Fruit fly (Drosophila melanogaster) whole organism, embryonic: ENCODE results near the gene Jarid2.
A peak's percentile ranks its signal among the peaks of the same experiment; 100 is the strongest.

Source experiments
- Adf1 ChIP-seq: fragments of 200-800 bp; sonication (Bioruptor generic); IDR thresholded peaks from 2 replicates; pipeline ENCODE4 v1.3.6; 2022; ENCODE audit warnings: missing biosample characterization, missing genetic modification characterization
- BEAF-32 ChIP-seq: fragments of 200-800 bp; sonication (Bioruptor generic); optimal IDR thresholded peaks from 3 replicates; lab custom pipeline; 2017; ENCODE audit warnings: missing biosample characterization, missing genetic modification characterization, mild to moderate bottlenecking, moderate library complexity, missing genetic modification reagents
- CG12744 ChIP-seq: fragments of 200-800 bp; sonication (Bioruptor generic); optimal IDR thresholded peaks from 2 replicates; lab custom pipeline; 2016; ENCODE audit warnings: missing biosample characterization, missing genetic modification characterization
- CG17568 ChIP-seq: fragments of 200-800 bp; sonication (Bioruptor generic); optimal IDR thresholded peaks from 2 replicates; lab custom pipeline; 2018; ENCODE audit warnings: missing biosample characterization, mild to moderate bottlenecking, missing genetic modification characterization, moderate library complexity
- CG17612 ChIP-seq: fragments of 200-800 bp; sonication (Bioruptor generic); IDR thresholded peaks from 2 replicates; pipeline ENCODE4 v1.3.6; 2022; ENCODE audit warnings: missing biosample characterization, missing genetic modification characterization
- CG17802 ChIP-seq: fragments of 200-800 bp; sonication (Bioruptor generic); optimal IDR thresholded peaks from 2 replicates; lab custom pipeline; 2018; ENCODE audit warnings: missing biosample characterization, mild to moderate bottlenecking, missing genetic modification characterization, moderate library complexity
- CG18599 ChIP-seq: fragments of 200-800 bp; sonication (Bioruptor generic); optimal IDR thresholded peaks from 3 replicates; lab custom pipeline; 2017; ENCODE audit warnings: missing biosample characterization, missing genetic modification characterization, mild to moderate bottlenecking, moderate library complexity, missing genetic modification reagents
- CG2889 ChIP-seq: fragments of 200-800 bp; sonication (Bioruptor generic); IDR thresholded peaks from 3 replicates; pipeline ENCODE4 v1.3.6; 2022; ENCODE audit warnings: missing biosample characterization, missing genetic modification characterization
- CG30403 ChIP-seq: fragments of 200-800 bp; sonication (Bioruptor generic); optimal IDR thresholded peaks from 3 replicates; lab custom pipeline; 2016; ENCODE audit warnings: missing biosample characterization, missing genetic modification characterization
- CG31365 ChIP-seq: fragments of 200-800 bp; sonication (Bioruptor generic); optimal IDR thresholded peaks from 2 replicates; lab custom pipeline; 2018; ENCODE audit warnings: missing biosample characterization, mild to moderate bottlenecking, missing genetic modification characterization
- CG3163 ChIP-seq: fragments of 200-800 bp; sonication (Bioruptor generic); optimal IDR thresholded peaks from 3 replicates; lab custom pipeline; 2016; ENCODE audit warnings: missing biosample characterization, missing genetic modification characterization
- CG32772 ChIP-seq: fragments of 200-800 bp; sonication (Bioruptor generic); IDR thresholded peaks from 2 replicates; pipeline ENCODE4 v1.3.6; 2022; ENCODE audit warnings: missing biosample characterization, missing genetic modification characterization
- CG34376 ChIP-seq: fragments of 200-800 bp; sonication (Bioruptor generic); optimal IDR thresholded peaks from 2 replicates; lab custom pipeline; 2018; ENCODE audit warnings: missing biosample characterization, mild to moderate bottlenecking, missing genetic modification characterization
- CG4707 ChIP-seq: fragments of 200-800 bp; sonication (Bioruptor generic); optimal IDR thresholded peaks from 2 replicates; lab custom pipeline; 2018; ENCODE audit warnings: missing biosample characterization, mild to moderate bottlenecking, missing genetic modification characterization, moderate library complexity
- CG4854 ChIP-seq: fragments of 200-800 bp; sonication (Bioruptor generic); optimal IDR thresholded peaks from 2 replicates; lab custom pipeline; 2016; ENCODE audit warnings: missing biosample characterization, missing genetic modification characterization, inconsistent platforms
- CG6254 ChIP-seq: fragments of 200-800 bp; sonication (Bioruptor generic); optimal IDR thresholded peaks from 3 replicates; lab custom pipeline; 2017; ENCODE audit warnings: mild to moderate bottlenecking, missing biosample characterization, missing genetic modification reagents, missing genetic modification characterization
- CG7928 ChIP-seq: fragments of 200-800 bp; sonication (Bioruptor generic); optimal IDR thresholded peaks from 2 replicates; lab custom pipeline; 2017; ENCODE audit warnings: missing biosample characterization, mild to moderate bottlenecking, missing genetic modification characterization
- CG7963 ChIP-seq: fragments of 200-800 bp; sonication (Bioruptor generic); IDR thresholded peaks from 3 replicates; pipeline ENCODE4 v1.3.6; 2022; ENCODE audit warnings: missing biosample characterization, missing genetic modification characterization; ENCODE audit not compliant: partially characterized antibody
- CG7987 ChIP-seq: fragments of 200-800 bp; sonication (Bioruptor generic); optimal IDR thresholded peaks from 2 replicates; lab custom pipeline; 2018; ENCODE audit warnings: missing biosample characterization, mild to moderate bottlenecking, missing genetic modification characterization, moderate library complexity
- Chrac-16 ChIP-seq: fragments of 200-800 bp; sonication (Bioruptor generic); optimal IDR thresholded peaks from 3 replicates; lab custom pipeline; 2016; ENCODE audit warnings: missing biosample characterization, missing genetic modification characterization
- Dek ChIP-seq: fragments of 200-800 bp; sonication (Bioruptor generic); optimal IDR thresholded peaks from 3 replicates; lab custom pipeline; 2019; ENCODE audit warnings: missing biosample characterization, mild to moderate bottlenecking, missing genetic modification characterization, moderate library complexity
- Doc3 ChIP-seq: fragments of 200-800 bp; sonication (Bioruptor generic); IDR thresholded peaks from 3 replicates; pipeline ENCODE4 v1.3.6; 2022; ENCODE audit warnings: missing biosample characterization, missing genetic modification characterization; ENCODE audit not compliant: partially characterized antibody
- H2.0 ChIP-seq: fragments of 200-800 bp; sonication (Bioruptor generic); IDR thresholded peaks from 2 replicates; pipeline ENCODE4 v1.3.6; 2022; ENCODE audit warnings: missing biosample characterization, missing genetic modification characterization
- Rx ChIP-seq: fragments of 200-800 bp; sonication (Bioruptor generic); IDR thresholded peaks from 2 replicates; pipeline ENCODE4 v1.3.6; 2022; ENCODE audit warnings: missing biosample characterization, missing genetic modification characterization
- Scr ChIP-seq: fragments of 200-800 bp; sonication (Bioruptor generic); IDR thresholded peaks from 2 replicates; pipeline ENCODE4 v1.3.6; 2022; ENCODE audit warnings: missing biosample characterization, missing genetic modification characterization; ENCODE audit not compliant: partially characterized antibody
- Sox100B ChIP-seq: fragments of 200-800 bp; sonication (Bioruptor generic); optimal IDR thresholded peaks from 3 replicates; lab custom pipeline; 2018; ENCODE audit warnings: missing biosample characterization, mild to moderate bottlenecking, missing genetic modification characterization
- abd-A ChIP-seq: fragments of 200-800 bp; sonication (Bioruptor generic); optimal IDR thresholded peaks from 3 replicates; lab custom pipeline; 2019; ENCODE audit warnings: missing biosample characterization, mild to moderate bottlenecking, missing genetic modification characterization, moderate library complexity
- al ChIP-seq: fragments of 200-800 bp; sonication (Bioruptor generic); IDR thresholded peaks from 2 replicates; pipeline ENCODE4 v1.3.6; 2022; ENCODE audit warnings: missing biosample characterization, missing genetic modification characterization
- ato ChIP-seq: fragments of 200-800 bp; sonication (Bioruptor generic); IDR thresholded peaks from 2 replicates; pipeline ENCODE4 v1.3.6; 2022; ENCODE audit warnings: missing biosample characterization, missing genetic modification characterization; ENCODE audit not compliant: partially characterized antibody
- bbx ChIP-seq: fragments of 200-800 bp; sonication (Bioruptor generic); IDR thresholded peaks from 2 replicates; pipeline ENCODE4 v1.3.6; 2022; ENCODE audit warnings: missing biosample characterization, missing genetic modification characterization; ENCODE audit not compliant: partially characterized antibody
- br ChIP-seq: fragments of >200 bp; optimal IDR thresholded peaks from 2 replicates; lab custom pipeline; 2017
- btn ChIP-seq: fragments of 200-800 bp; sonication (Bioruptor generic); optimal IDR thresholded peaks from 2 replicates; lab custom pipeline; 2016; ENCODE audit warnings: missing biosample characterization, missing genetic modification characterization
- cas ChIP-seq: fragments of 200-800 bp; sonication (Bioruptor generic); IDR thresholded peaks from 2 replicates; pipeline ENCODE4 v1.3.6; 2022; ENCODE audit warnings: missing biosample characterization, missing genetic modification characterization
- caup ChIP-seq: fragments of 200-800 bp; sonication (Bioruptor generic); optimal IDR thresholded peaks from 3 replicates; lab custom pipeline; 2017; ENCODE audit warnings: missing biosample characterization, mild to moderate bottlenecking, missing genetic modification characterization, moderate library complexity; ENCODE audit not compliant: severe bottlenecking
- dimm ChIP-seq: fragments of 200-800 bp; sonication (Bioruptor generic); IDR thresholded peaks from 2 replicates; pipeline ENCODE4 v1.3.6; 2022; ENCODE audit warnings: missing biosample characterization, missing genetic modification characterization
- dmrt11E ChIP-seq: fragments of 200-800 bp; sonication (Bioruptor generic); optimal IDR thresholded peaks from 3 replicates; lab custom pipeline; 2018; ENCODE audit warnings: missing biosample characterization, mild to moderate bottlenecking, missing genetic modification characterization, moderate library complexity
- en ChIP-seq: fragments of 200-800 bp; sonication (Bioruptor generic); optimal IDR thresholded peaks from 2 replicates; lab custom pipeline; 2016; ENCODE audit warnings: missing biosample characterization, missing genetic modification characterization
- ftz-f1 ChIP-seq: fragments of 200-800 bp; sonication (Bioruptor generic); optimal IDR thresholded peaks from 2 replicates; lab custom pipeline; 2016; ENCODE audit warnings: missing biosample characterization, missing genetic modification characterization
- fu2 ChIP-seq: fragments of 200-800 bp; sonication (Bioruptor generic); optimal IDR thresholded peaks from 2 replicates; lab custom pipeline; 2016; ENCODE audit warnings: missing biosample characterization, missing genetic modification characterization
- nmo ChIP-seq: fragments of 200-800 bp; sonication (Bioruptor generic); optimal IDR thresholded peaks from 2 replicates; lab custom pipeline; 2018; ENCODE audit warnings: missing biosample characterization, mild to moderate bottlenecking, missing genetic modification characterization, moderate library complexity
- odd ChIP-seq: fragments of 200-800 bp; sonication (Bioruptor generic); optimal IDR thresholded peaks from 2 replicates; lab custom pipeline; 2017; ENCODE audit warnings: missing biosample characterization, mild to moderate bottlenecking, missing genetic modification characterization
- otp ChIP-seq: fragments of 200-800 bp; sonication (Bioruptor generic); IDR thresholded peaks from 3 replicates; pipeline ENCODE4, ENCODE4 v1.3.6; 2022; ENCODE audit warnings: missing biosample characterization, missing genetic modification characterization
- p53 ChIP-seq: fragments of 200-800 bp; sonication (Bioruptor generic); optimal IDR thresholded peaks from 2 replicates; lab custom pipeline; 2016; ENCODE audit warnings: missing biosample characterization, missing genetic modification characterization
- pan ChIP-seq, 4 experiments: fragments of >200 bp in 3 of 4; fragments of 200-800 bp in 1 of 4; sonication (Bioruptor generic) in 1 of 4; optimal IDR thresholded peaks in 3 of 4; IDR thresholded peaks in 1 of 4; 2 replicates each; pipeline versions ENCODE4 v1.3.6 to Lab custom; 2017 to 2022; ENCODE audit warnings: missing biosample characterization in 2 of 4, missing genetic modification characterization in 2 of 4, mixed read lengths in 1 of 4
- phol ChIP-seq: fragments of 200-800 bp; sonication (Bioruptor generic); optimal IDR thresholded peaks from 3 replicates; lab custom pipeline; 2018; ENCODE audit warnings: missing biosample characterization, mild to moderate bottlenecking, missing genetic modification characterization, moderate library complexity
- ro ChIP-seq: fragments of 200-800 bp; sonication (Bioruptor generic); IDR thresholded peaks from 2 replicates; pipeline ENCODE4 v1.3.6; 2022; ENCODE audit warnings: missing biosample characterization, missing genetic modification characterization
- salm ChIP-seq: fragments of 200-800 bp; sonication (Bioruptor generic); optimal IDR thresholded peaks from 2 replicates; lab custom pipeline; 2018; ENCODE audit warnings: missing biosample characterization, mild to moderate bottlenecking, missing genetic modification characterization
- toy ChIP-seq: fragments of 200-800 bp; sonication (Bioruptor generic); IDR thresholded peaks from 2 replicates; pipeline ENCODE4 v1.3.6; 2022; ENCODE audit warnings: missing biosample characterization, missing genetic modification characterization
- wor ChIP-seq: fragments of 200-800 bp; sonication (Bioruptor generic); IDR thresholded peaks from 2 replicates; pipeline ENCODE4 v1.3.6; 2022; ENCODE audit warnings: missing biosample characterization, missing genetic modification characterization

Gene Jarid2

DNA sequence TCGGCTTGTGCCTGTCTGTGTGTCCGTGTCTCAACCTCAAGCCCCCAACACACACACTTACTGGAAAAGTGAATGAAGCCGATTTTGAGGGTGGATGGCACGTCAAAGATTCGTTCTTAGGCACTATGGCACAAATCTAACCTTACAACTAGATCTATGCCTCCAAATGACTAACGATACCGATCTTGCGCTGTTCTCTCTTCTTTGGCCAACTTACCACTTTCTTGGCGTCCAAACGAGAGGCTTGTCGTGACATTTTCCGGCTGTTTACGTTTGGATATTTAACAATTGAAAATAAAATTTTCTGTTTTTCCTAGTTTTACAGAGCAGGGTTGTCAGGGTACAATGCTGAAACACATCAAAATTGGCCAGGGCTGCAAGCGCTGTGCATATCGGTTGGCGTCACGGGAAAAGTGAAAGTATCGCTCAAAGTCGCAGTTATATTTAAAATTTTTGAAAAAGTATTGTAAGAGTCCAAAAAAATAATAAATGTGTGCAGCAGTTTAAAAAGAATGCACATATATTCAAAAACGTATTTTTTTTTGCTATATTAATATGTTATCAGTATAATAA, 34.8 kb upstream of the Jarid2 start, which contains the start of the genes Bet3 and Nf-YA (continued):
- TF ChIP-seq CG7928 (GFP tag; lab: Kevin White, UChicago): peak; percentile 97
- no peak for TF ChIP-seq pan (optimal IDR thresholded peaks at IDR 0.05; lab: Kevin White, UChicago)
- TF ChIP-seq pan (GFP tag; optimal IDR thresholded peaks at IDR 0.05 in 1 of 2, IDR thresholded peaks at IDR 0.05 in 1 of 2): no peak
- peak; percentile 29 for TF ChIP-seq CG18599 (GFP tag; lab: Kevin White, UChicago)
- no peak for TF ChIP-seq ftz-f1 (GFP tag; lab: Kevin White, UChicago)
- TF ChIP-seq Scr: peak; percentile 82
- TF ChIP-seq CG2889 (GFP tag; lab: Robert Waterston, UW): no peak
- TF ChIP-seq Rx: 0 out of 2 replicates have a peak, but pooled peaks have one; percentile 33
- peak; percentile 61 for TF ChIP-seq phol (tag; lab: Kevin White, UChicago)
- TF ChIP-seq br (lab: Kevin White, UChicago): no peak
- TF ChIP-seq abd-A: no peak
- no peak for TF ChIP-seq cas (GFP tag; lab: Robert Waterston, UW)
- no peak for TF ChIP-seq ro
- peak; percentile 20; the same call in 1 of the 2 replicates for TF ChIP-seq ato
- no peak for TF ChIP-seq odd (GFP tag; lab: Kevin White, UChicago)
- no peak for TF ChIP-seq CG31365 (tag; lab: Kevin White, UChicago)
- TF ChIP-seq CG7963 (GFP tag; lab: Robert Waterston, UW): peak; percentile 72; the same call in 2 of the 3 replicates
- no peak for TF ChIP-seq en (GFP tag; lab: Kevin White, UChicago)
- peak; percentile 31; the same call in 1 of the 2 replicates for TF ChIP-seq H2.0 (GFP tag; lab: Robert Waterston, UW)
- TF ChIP-seq dimm (GFP tag; lab: Robert Waterston, UW): no peak
- TF ChIP-seq wor (GFP tag; lab: Robert Waterston, UW): no peak
- peak; percentile 35 for TF ChIP-seq dmrt11E
- TF ChIP-seq salm (tag; lab: Kevin White, UChicago): no peak
- peak; percentile 85 for TF ChIP-seq bbx (GFP tag; lab: Robert Waterston, UW)
- peak; percentile 21 for TF ChIP-seq p53 (GFP tag; lab: Kevin White, UChicago)
- TF ChIP-seq CG30403 (GFP tag; lab: Kevin White, UChicago): peak; percentile 74
- TF ChIP-seq Chrac-16 (GFP tag; lab: Kevin White, UChicago): peak; percentile 32
- TF ChIP-seq CG12744 (GFP tag; lab: Kevin White, UChicago): peak; percentile 21
- TF ChIP-seq caup: peak; percentile 35
- no peak for TF ChIP-seq btn
- TF ChIP-seq Dek (tag; lab: Kevin White, UChicago): peak; percentile 47
- no peak for TF ChIP-seq CG4707 (GFP tag; lab: Kevin White, UChicago)
- TF ChIP-seq CG17802 (tag; lab: Kevin White, UChicago): no peak
- TF ChIP-seq al (GFP tag; lab: Robert Waterston, UW): peak; percentile 59; the same call in 1 of the 2 replicates
- TF ChIP-seq Sox100B (GFP tag; lab: Kevin White, UChicago): no peak
- TF ChIP-seq nmo: peak; percentile 68
- no peak for TF ChIP-seq CG6254 (GFP tag; lab: Kevin White, UChicago)
- peak; percentile 80 for TF ChIP-seq Doc3
- TF ChIP-seq toy (GFP tag; lab: Robert Waterston, UW): no peak
- peak; percentile 8 for TF ChIP-seq CG4854 (GFP tag; lab: Kevin White, UChicago)
- TF ChIP-seq CG34376: peak; percentile 8
- no peak for TF ChIP-seq otp
- peak; percentile 90 for TF ChIP-seq BEAF-32 (GFP tag; lab: Kevin White, UChicago)
- peak; percentile 41 for TF ChIP-seq fu2 (GFP tag; lab: Kevin White, UChicago)
- TF ChIP-seq Adf1: no peak
- peak; percentile 61 for TF ChIP-seq CG32772
- TF ChIP-seq CG7987 (GFP tag; lab: Kevin White, UChicago): peak; percentile 35
- TF ChIP-seq CG17568 (GFP tag; lab: Kevin White, UChicago): no peak
- peak; percentile 43 for TF ChIP-seq CG17612
- TF ChIP-seq CG3163 (GFP tag; lab: Kevin White, UChicago): peak; percentile 17
